Worm (Caenorhabditis elegans) whole organism, L1 larva: ENCODE measurements around the gene nipi-4.

Experiments used
- aly-2 ChIP-seq: fragments of 150-350 bp; optimal IDR thresholded peaks from 2 replicates; lab custom pipeline; 2014; ENCODE audit warnings: missing biosample characterization, missing genetic modification characterization
- fkh-10 ChIP-seq: sonication (generic microtip); optimal IDR thresholded peaks from 2 replicates; lab custom pipeline; 2017; ENCODE audit warnings: missing biosample characterization, missing genetic modification reagents, missing genetic modification characterization
- lin-13 ChIP-seq: fragments of 150-350 bp; optimal IDR thresholded peaks from 2 replicates; lab custom pipeline; 2014; ENCODE audit warnings: missing biosample characterization, missing genetic modification reagents, missing genetic modification characterization
- swsn-7 ChIP-seq: sonication (generic microtip); optimal IDR thresholded peaks from 2 replicates; lab custom pipeline; 2016; ENCODE audit warnings: missing genetic modification characterization, missing compliant biosample characterization
- zag-1 ChIP-seq: fragments of 150-350 bp; optimal IDR thresholded peaks from 2 replicates; lab custom pipeline; 2014; ENCODE audit warnings: missing biosample characterization, missing genetic modification characterization

DNA sequence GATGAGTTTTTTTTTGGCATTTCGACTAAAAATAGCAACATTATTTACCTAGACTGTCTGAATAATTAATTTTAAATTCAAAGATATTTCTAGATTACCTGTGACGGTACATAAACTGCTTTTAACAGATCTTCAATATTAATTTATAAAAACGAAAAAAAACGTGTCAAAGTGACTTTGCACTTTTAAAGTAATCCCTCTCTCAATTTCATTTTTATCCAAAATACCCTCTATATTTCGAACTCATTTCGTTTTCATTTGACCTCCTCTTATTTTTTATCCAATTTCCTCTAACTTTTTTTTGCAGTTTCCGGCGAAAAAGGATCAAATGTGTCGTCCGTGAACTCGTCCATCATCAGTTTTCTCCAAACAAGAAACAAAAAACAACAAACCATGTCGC lies 4.8 kb upstream of the nipi-4 start, which contains the start of gene F40A3.4:
- TF ChIP-seq swsn-7 = no peak
- no peak for TF ChIP-seq fkh-10 (GFP tag; lab: Kevin White, UChicago)
- TF ChIP-seq zag-1 = no peak
- TF ChIP-seq lin-13 (GFP tag; lab: Kevin White, UChicago) = no peak
- TF ChIP-seq aly-2 (tag; lab: Kevin White, UChicago) = no peak
